Worm (Caenorhabditis elegans) whole organism, dauer: Measurements from ENCODE around the gene C39B10.1.

Experiments used
- unc-62 ChIP-seq: sonication (generic microtip); optimal IDR thresholded peaks from 2 replicates; lab custom pipeline; 2017; ENCODE audit warnings: missing biosample characterization, missing genetic modification reagents, missing genetic modification characterization

The C39B10.1 gene

DNA sequence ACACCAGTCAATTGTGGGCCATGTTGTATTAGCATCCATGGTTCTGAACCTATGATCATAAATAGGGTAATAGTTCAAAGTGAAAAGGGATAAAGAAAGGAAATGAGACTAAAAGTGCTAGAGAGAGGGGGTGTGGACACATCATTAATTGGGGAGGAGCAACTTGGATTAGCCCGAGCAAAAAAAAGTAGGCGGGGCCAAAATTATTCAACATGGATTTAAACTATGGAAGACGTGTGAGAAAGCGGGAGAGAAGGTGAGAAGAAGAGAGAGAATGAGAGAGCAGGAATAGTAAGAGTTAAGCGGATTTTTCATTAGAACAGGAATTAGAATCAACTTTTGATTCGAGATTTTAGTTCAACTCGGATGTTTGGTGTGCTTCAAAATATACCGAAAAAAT, at the start of gene C39B10.1:
TSS of gene C39B10.1 (minus strand) at position 101 of the 400 bp plus-strand sequence.
- no peak for TF ChIP-seq unc-62 (GFP tag; lab: Kevin White, UChicago)

DNA sequence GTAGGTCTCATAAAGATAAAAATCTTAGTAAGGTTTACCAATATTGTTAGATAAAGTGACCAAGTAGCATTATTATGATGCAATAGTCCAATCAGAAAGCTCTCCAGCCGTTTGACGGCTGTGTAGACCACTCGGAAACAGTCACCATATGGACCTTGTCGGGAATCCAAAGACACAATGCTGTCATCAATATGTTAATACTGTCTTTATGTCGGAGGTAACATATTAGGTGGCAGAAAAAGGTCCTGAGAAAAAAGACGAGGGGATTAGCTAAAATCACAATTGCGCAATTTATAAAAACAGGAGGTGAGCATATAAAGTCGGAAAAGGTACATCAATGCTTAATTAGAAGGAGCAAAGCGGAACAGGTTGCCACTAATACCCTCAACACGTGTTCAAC, 44.5 kb upstream of the C39B10.1 start:
- no peak for TF ChIP-seq unc-62 (GFP tag; lab: Kevin White, UChicago)

- no peak for TF ChIP-seq unc-62 (GFP tag; lab: Kevin White, UChicago)
Measured at ce11 chrX:10505193-10505592, 41.8 kb upstream of the C39B10.1 start.

- no peak for TF ChIP-seq unc-62 (GFP tag; lab: Kevin White, UChicago)
Measured at ce11 chrX:10503393-10503792, 40.0 kb upstream of the C39B10.1 start.

DNA sequence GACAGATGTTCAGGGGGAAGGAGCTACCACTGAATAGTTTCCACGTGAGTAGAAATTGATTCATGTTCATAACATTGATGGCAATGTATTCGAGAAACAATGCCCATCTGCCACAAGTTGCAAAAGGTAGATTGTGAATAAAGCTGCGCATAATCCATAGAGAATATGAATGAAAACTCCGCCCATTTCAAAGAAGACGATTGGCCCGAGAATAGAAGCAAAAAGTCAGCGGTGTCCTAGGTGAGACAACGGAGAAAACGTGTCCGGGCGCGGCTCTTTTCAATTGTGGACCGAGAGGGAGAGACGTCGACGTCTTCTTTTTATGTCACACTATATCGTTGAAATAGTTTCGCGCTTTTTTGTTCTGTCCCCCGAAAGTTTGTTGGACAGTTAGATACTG, 36.1 kb upstream of the C39B10.1 start, which contains the start of gene vab-3:
TSS of gene vab-3 (plus strand) at position 301 of the 400 bp plus-strand sequence.
- TF ChIP-seq unc-62 (GFP tag; lab: Kevin White, UChicago), result no peak

DNA sequence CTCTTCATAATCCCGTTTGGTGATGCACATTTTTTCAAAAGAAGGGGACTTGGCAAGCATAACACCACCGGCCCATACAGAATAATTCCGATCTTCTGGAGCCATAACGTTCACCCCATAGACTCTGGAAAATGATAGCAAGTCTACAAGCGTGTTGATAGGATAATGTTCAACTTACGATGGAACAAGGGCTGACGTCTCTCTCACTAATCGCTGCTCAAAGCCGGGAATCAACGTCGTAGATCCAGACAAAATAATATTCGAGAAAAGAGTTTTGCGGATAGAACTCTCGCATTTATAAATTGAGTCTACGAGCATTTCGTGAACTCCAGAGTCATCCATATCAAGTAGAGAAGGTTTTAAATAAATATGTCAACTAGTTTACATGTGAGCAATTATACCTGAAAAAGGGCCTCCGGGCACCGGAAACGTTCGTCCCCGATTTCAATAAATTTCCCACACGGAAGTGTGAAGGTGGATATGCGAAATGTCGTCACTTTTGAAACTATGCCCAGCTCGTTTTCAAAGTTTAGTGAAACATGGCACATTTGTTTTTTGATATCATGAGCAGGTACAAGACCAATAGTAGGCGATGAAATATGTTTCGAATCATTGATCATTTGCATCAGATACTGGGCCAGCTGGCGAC, 28.6 kb upstream of the C39B10.1 start:
- TF ChIP-seq unc-62 (GFP tag; lab: Kevin White, UChicago), result no peak

- no peak for TF ChIP-seq unc-62 (GFP tag; lab: Kevin White, UChicago)
Measured at ce11 chrX:10491044-10491443, 27.6 kb upstream of the C39B10.1 start, which contains the start of gene C33D3.5. C33D3.5 (plus strand) TSS chrX:10491344.

DNA sequence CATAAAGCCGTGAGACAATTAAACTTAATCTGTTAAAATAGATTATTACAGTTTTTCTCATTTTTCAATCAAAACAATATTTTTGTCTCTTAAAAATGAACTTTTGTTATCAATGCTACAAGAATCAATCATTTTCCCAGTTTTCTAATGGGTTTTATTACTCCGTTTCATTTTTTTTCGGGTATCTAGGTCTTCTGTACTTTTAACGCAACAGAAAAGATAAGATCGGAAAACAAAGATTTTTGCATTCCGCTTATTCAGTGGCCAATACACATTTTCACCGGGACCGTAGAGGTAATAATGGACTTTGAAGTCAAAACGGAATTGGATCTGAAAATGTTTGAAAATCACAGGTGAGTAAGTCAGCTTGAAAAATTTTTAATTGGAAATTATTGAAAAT, 25.3 kb upstream of the C39B10.1 start, which contains the start of gene C33D3.4:
TSS of gene C33D3.4 (plus strand) at position 301 of the 400 bp plus-strand sequence.
- no peak for TF ChIP-seq unc-62 (GFP tag; lab: Kevin White, UChicago)

ce11 chrX:10485300-10485755, 21.9 kb upstream of the C39B10.1 start, which contains the start of gene C33D3.3:
C33D3.3 (plus strand) TSS chrX:10485350.
- no peak for TF ChIP-seq unc-62 (GFP tag; lab: Kevin White, UChicago)

DNA sequence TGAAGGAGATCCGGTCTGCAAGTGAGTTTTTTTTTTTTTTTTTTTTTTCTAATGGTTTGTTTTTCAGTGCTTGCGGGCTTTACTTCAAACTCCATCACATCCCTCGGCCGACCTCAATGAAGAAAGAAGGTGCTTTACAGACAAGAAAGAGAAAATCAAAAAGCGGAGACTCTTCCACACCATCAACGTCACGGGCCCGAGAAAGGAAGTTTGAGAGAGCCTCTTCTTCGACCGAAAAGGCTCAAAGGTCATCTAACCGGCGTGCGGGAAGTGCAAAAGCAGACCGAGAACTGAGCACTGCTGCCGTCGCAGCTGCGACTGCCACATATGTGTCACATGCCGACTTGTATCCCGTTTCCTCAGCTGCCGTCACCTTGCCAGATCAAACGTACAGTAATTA, 18.8 kb upstream of the C39B10.1 start:
- TF ChIP-seq unc-62 (GFP tag; lab: Kevin White, UChicago), result no peak

DNA sequence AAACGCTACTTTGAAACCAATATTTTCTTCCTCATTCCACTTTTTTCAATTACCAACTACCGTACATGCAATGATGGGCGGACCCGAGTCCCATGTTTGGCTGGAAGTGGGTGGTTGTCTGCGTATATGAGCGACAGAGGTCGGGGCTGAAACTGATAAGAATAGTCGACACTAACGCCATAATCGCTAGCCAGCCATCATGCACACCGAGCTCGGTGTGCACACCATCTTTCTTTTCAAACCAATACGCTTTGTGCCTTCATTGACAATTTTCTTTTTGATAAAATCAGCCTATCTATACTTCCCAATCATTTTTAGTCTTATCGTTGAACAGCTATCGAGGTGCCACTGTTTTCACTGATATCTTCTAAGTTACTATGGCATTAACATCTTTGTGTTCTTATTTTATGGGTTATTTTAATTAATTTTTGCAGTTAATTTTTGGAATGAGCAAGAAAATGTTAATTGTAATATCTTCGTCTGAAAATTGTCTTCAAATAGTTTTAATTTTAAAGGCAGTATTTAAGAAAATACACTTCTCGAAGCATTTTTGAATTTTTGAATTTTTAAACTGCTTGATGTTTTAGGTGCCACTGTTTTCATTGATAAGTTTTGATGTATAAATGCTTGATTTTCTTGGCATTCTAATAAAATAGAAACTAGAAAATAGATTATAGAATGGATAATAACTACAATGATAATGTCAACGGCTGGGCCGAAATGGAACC, 17.3 kb upstream of the C39B10.1 start, which contains the start of gene elt-2:
TSS of gene elt-2 (plus strand) at position 678 of the 728 bp plus-strand sequence.
- TF ChIP-seq unc-62 (GFP tag; lab: Kevin White, UChicago), result no peak

- TF ChIP-seq unc-62 (GFP tag; lab: Kevin White, UChicago), result no peak
Measured at ce11 chrX:10479108-10479738, 15.8 kb upstream of the C39B10.1 start.

DNA sequence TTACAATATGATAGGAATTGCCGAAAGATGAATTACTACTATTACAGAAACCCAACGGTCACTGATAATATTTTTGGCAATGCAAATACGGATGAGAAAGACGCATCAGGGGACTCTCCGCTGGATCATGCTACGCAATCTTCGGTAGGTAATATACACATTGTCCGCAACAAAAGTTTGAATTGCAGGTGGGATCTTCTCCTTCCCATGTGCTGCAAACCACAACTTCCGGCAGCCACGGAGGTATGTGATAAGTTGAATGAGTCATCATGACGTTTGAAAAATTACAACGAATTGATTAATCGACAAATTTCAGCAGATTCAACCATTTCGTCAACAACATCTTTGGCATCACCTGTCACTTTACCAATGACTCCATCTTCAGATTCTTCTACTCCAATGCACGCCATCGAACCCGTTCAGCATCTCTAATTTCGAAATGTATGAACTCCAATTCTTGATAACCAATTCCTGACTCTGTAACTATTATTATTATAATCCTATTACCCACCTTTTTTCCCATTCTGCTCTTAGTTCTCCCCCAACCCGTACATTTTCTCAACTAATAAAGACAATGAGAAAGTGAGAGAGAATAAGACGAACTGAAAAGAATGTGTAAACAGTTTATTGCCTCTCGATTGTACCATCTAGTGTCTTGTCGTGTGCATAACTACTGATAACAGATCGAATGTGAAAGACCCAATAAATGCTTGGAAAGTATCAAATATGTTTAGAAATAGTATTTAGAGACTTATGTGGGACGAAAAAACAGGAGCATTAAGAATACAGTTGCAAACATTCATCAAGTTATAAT, 13.9 kb upstream of the C39B10.1 start:
- TF ChIP-seq unc-62 (GFP tag; lab: Kevin White, UChicago), result no peak

- no peak for TF ChIP-seq unc-62 (GFP tag; lab: Kevin White, UChicago)
Measured at ce11 chrX:10476573-10476972, 13.1 kb upstream of the C39B10.1 start, which contains the start of gene C39B10.7. C39B10.7 (plus strand) TSS chrX:10476873.

ce11 chrX:10474998-10475577, 11.6 kb upstream of the C39B10.1 start, which contains the start of gene elt-4:
elt-4 (plus strand) TSS chrX:10475527.
- TF ChIP-seq unc-62 (GFP tag; lab: Kevin White, UChicago), result no peak
